Worm (Caenorhabditis elegans): ENCODE measurements around the gene F59A1.6.

The F59A1.6 gene

DNA sequence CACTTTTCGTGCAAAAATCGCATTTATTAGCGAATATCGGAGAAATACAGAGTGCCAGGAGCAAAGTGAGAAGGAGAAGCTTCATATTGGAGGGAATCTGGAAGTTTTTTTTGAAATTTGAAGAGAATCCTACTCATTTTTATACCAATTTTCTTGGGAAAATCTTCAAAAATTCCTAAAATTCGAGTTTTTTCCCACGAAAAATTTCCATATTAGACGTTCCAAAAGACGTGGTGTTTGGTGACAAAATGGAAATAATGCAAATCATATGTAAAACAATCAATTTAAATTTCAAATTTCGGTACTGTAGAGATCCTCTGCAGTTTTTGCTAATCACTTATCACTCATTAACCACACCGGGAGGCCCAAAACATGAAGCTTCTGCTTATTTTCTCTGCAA, at the start of gene F59A1.6, which contains the start of gene F59A1.16:
F59A1.6 (plus strand) TSS at position 285 of the 400 bp plus-strand sequence.
F59A1.16 (minus strand) TSS at position 101 of the 400 bp plus-strand sequence.
- TF ChIP-seq unc-62 (GFP tag; optimal IDR thresholded peaks at IDR 0.05) = no peak

ce11 chrV:17650427-17650826, 34.5 kb upstream of the F59A1.6 start, which contains the start of gene fbxa-192:
fbxa-192 (minus strand) TSS chrV:17650527.
- no peak for TF ChIP-seq unc-62 (GFP tag; optimal IDR thresholded peaks at IDR 0.05)

ce11 chrV:17655205-17655604, 29.7 kb upstream of the F59A1.6 start:
- no peak for TF ChIP-seq unc-62 (GFP tag; optimal IDR thresholded peaks at IDR 0.05)

ce11 chrV:17658824-17659223, 26.1 kb upstream of the F59A1.6 start:
- no peak for TF ChIP-seq unc-62 (GFP tag; optimal IDR thresholded peaks at IDR 0.05)

DNA sequence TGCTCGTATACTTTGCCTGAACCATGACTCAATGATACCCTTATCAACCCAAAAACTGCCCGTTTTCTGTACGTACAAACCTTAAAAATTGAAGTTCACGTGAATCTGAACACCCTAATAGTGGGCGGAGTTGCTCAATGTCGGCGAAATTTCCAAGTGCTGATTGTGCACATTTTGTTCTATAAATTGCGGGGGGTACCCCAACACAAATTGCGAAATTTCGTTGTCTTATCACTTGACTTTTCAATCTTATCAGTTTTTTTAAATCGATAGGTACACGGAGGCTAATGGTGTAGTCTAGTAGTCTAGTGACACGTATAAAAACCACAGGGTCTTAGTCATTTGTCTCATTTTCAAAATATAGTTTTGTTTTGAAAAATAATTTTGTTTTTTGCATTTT, 25.7 kb upstream of the F59A1.6 start, which contains the start of gene fbxa-108:
fbxa-108 (minus strand) TSS at position 158 of the 400 bp plus-strand sequence.
- no peak for TF ChIP-seq unc-62 (GFP tag; optimal IDR thresholded peaks at IDR 0.05)

- no peak for TF ChIP-seq unc-62 (GFP tag; optimal IDR thresholded peaks at IDR 0.05)
These were observed 24.9 kb upstream of the F59A1.6 start, which contains the start of gene dgat-2 for ce11 chrV:17660003-17660402. dgat-2 (plus strand) TSS chrV:17660303.

- no peak for TF ChIP-seq unc-62 (GFP tag; optimal IDR thresholded peaks at IDR 0.05)
These were observed 22.7 kb upstream of the F59A1.6 start for ce11 chrV:17662260-17662659.

DNA sequence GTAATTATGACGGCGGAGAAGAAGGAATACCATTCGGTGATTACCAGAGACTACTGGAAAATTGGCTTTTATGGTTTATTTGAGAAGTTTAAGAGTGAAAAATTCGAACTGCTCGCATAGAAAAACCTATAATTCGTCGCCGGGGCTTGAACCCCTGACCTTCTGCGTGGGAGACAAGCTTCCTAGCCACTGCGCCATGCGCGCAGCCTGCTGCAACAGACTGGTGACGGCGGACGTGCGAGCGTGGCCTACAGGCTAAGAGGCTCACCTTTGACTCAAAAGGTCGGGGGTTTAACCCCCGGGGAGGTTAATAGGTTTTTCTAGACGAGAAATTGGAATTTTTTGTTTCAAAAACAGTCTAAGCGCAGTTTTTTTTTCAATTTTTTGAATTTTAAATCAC, 20.6 kb upstream of the F59A1.6 start:
- TF ChIP-seq unc-62 (GFP tag; optimal IDR thresholded peaks at IDR 0.05) = no peak

DNA sequence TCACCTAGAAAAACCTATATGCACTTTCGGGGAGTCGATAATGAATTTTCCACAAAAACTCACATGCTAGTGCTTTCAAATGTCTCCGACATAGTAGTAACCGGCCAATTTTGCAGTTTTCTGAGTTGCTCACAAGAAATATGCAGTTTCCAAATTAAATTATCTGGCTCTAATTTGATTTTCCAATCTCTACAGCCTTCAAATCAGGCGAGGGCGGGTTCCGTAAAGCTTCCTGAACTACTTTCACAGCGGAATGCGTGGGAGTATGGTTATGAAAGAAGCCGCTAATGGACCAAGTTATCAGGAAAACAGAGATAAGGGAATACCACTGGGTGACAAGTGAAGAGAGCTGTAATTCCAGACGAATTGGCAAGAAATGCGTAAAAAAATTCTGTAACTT, 19.0 kb upstream of the F59A1.6 start, which contains the start of gene F59A1.11:
F59A1.11 (minus strand) TSS at position 101 of the 400 bp plus-strand sequence.
- no peak for TF ChIP-seq unc-62 (GFP tag; optimal IDR thresholded peaks at IDR 0.05)

- TF ChIP-seq unc-62 (GFP tag; optimal IDR thresholded peaks at IDR 0.05) = no peak
These were observed 17.3 kb upstream of the F59A1.6 start, which contains the start of gene F59A1.12 for ce11 chrV:17667676-17668075. F59A1.12 (minus strand) TSS chrV:17667776.

- TF ChIP-seq unc-62 (GFP tag; optimal IDR thresholded peaks at IDR 0.05) = no peak
These were observed 16.4 kb upstream of the F59A1.6 start, which contains the start of gene str-89 for ce11 chrV:17668531-17668930. str-89 (plus strand) TSS chrV:17668831.

ce11 chrV:17673343-17673742, 11.6 kb upstream of the F59A1.6 start, which contains the start of gene str-93:
str-93 (minus strand) TSS chrV:17673443.
- TF ChIP-seq unc-62 (GFP tag; optimal IDR thresholded peaks at IDR 0.05) = no peak

DNA sequence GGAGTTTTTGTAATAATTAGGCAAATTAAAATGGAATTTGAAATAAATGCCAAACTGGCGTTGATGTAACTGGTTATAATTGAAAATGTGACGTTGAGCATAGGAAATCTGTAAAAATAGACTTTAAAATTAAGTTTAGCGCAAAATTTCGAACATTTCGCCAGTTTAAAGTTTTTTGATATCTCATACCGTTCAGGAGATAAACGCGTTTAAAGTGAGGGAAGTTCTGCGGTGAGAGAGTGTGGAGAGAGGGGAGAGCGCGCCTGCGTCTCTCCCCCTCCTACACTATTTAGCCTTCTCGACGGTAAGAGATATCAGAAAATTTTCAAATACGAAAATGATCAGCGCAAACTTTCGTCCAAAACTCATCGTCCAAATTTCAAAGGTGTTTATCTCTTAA, 8.4 kb upstream of the F59A1.6 start, which contains the start of gene str-92:
str-92 (minus strand) TSS at position 101 of the 400 bp plus-strand sequence.
- TF ChIP-seq unc-62 (GFP tag; optimal IDR thresholded peaks at IDR 0.05) = no peak

DNA sequence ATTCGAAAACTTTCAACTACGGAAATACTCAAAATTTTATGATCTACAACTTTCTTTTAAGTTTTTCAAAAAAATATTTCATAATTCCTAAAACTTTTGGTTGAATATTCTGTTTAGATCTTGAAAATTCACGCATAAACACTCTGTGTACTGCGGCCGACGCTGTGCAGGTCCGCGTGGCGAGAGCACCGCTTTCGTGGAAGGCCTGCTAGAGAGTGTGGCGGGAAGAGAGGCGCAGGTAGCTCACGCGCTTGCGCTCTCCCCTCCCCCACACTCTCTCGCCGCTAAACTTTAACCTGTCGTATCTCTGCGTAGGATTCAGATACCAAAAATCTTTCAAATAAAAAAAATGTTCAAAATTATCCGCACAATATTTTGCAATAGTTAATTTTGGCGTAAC, 1.7 kb upstream of the F59A1.6 start:
- no peak for TF ChIP-seq unc-62 (GFP tag; optimal IDR thresholded peaks at IDR 0.05)

- no peak for TF ChIP-seq unc-62 (GFP tag; optimal IDR thresholded peaks at IDR 0.05)
These were observed 1.2 kb upstream of the F59A1.6 start, which contains the start of gene F59A1.15 for ce11 chrV:17683763-17684162. F59A1.15 (minus strand) TSS chrV:17683863.

- TF ChIP-seq unc-62 (GFP tag; optimal IDR thresholded peaks at IDR 0.05) = no peak
These were observed 1.9 kb downstream of the F59A1.6 start, which contains the start of gene F59A1.18 for ce11 chrV:17686852-17687251. F59A1.18 (minus strand) TSS chrV:17686952.

DNA sequence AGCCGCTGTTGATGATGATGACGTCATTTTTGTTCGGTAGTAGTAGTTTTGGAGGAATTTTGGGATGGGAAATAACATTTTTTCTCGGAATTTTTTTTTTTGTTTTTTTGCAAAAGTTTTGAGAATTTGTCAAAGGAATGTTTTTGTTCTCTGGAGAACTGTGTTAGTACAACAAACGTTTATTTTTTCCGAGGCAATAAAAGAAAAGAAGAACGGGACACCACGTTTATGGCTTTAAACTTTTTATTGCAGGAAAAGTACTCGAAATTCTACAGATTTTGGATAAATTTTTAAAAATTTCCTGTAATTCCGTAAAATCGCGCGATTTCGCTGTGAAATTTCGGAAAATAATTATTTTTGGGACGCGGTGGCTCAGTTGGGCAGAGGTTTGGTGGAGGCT, 6.0 kb downstream of the F59A1.6 start, which contains the start of gene F59A1.13:
F59A1.13 (minus strand) TSS at position 101 of the 400 bp plus-strand sequence.
- TF ChIP-seq unc-62 (GFP tag; optimal IDR thresholded peaks at IDR 0.05) = no peak

All from whole organism, dauer.